Worm (Caenorhabditis elegans) whole organism, midembryonic: Measurements from ENCODE around the gene R11D1.1.

Source experiments
- T22C8.4 ChIP-seq: fragments of 200-800 bp; sonication (Bioruptor generic); IDR thresholded peaks from 2 replicates; pipeline ENCODE4 v1.3.6; 2022; ENCODE audit warnings: missing genetic modification characterization, missing compliant biosample characterization
- flt-1 ChIP-seq: fragments of 200-800 bp; sonication (Bioruptor generic); IDR thresholded peaks from 2 replicates; pipeline ENCODE4 v1.3.6; 2022; ENCODE audit warnings: missing genetic modification characterization, missing compliant biosample characterization
- klf-2 ChIP-seq: fragments of 200-800 bp; sonication (Bioruptor generic); conservative IDR thresholded peaks from 2 replicates; pipeline ENCODE4 v1.3.6; 2022; ENCODE audit warnings: missing genetic modification reagents, missing genetic modification characterization, missing compliant biosample characterization
- med-1 ChIP-seq: sonication (generic microtip); optimal IDR thresholded peaks from 2 replicates; lab custom pipeline; 2017; ENCODE audit warnings: missing genetic modification characterization, mild to moderate bottlenecking, missing compliant biosample characterization, antibody characterized with exemption, missing genetic modification reagents; ENCODE audit not compliant: insufficient read depth
- ref-1 ChIP-seq: fragments of 200-800 bp; sonication (Bioruptor generic); conservative IDR thresholded peaks from 2 replicates; pipeline ENCODE4 v1.3.6; 2022; ENCODE audit warnings: missing genetic modification reagents, missing genetic modification characterization, missing compliant biosample characterization
- tab-1 ChIP-seq: fragments of 200-800 bp; sonication (Bioruptor generic); IDR thresholded peaks from 2 replicates; pipeline ENCODE4 v1.3.6; 2022; ENCODE audit warnings: missing genetic modification characterization, missing compliant biosample characterization
- ztf-23 ChIP-seq: fragments of 200-800 bp; sonication (Bioruptor generic); IDR thresholded peaks from 2 replicates; pipeline ENCODE4 v1.3.6; 2022; ENCODE audit warnings: missing genetic modification reagents, missing genetic modification characterization, missing compliant biosample characterization
- ztf-29 ChIP-seq: fragments of 200-800 bp; sonication (Bioruptor generic); IDR thresholded peaks from 2 replicates; pipeline ENCODE4 v1.3.6; 2022; ENCODE audit warnings: missing genetic modification reagents, missing genetic modification characterization, missing compliant biosample characterization

ce11 chrV:12747431-12747830, 43.3 kb downstream of the R11D1.1 start, which contains the start of gene C15C8.4:
- TF ChIP-seq ztf-29 = no peak
- no peak for TF ChIP-seq ztf-23
- TF ChIP-seq flt-1 (GFP tag; lab: Robert Waterston, UW) = no peak
- TF ChIP-seq klf-2 (GFP tag; lab: Robert Waterston, UW) = no peak
- no peak for TF ChIP-seq tab-1 (GFP tag; lab: Robert Waterston, UW)
- TF ChIP-seq ref-1 (GFP tag; lab: Robert Waterston, UW) = no peak
- TF ChIP-seq med-1 (GFP tag; lab: Kevin White, UChicago) = no peak
- no peak for TF ChIP-seq T22C8.4
